Worm (Caenorhabditis elegans): ENCODE results near the gene asps-1.
A peak's percentile ranks its signal among the peaks of the same experiment; 100 is the strongest.

- TF ChIP-seq mab-9 (GFP tag; IDR thresholded peaks at IDR 0.05), result 0 out of 2 replicates have a peak, but pooled peaks have one; percentile 44
- peak; percentile 59 for TF ChIP-seq tbx-2 (tag; optimal IDR thresholded peaks at IDR 0.05)
- no peak for TF ChIP-seq C16A3.4 (tag; optimal IDR thresholded peaks at IDR 0.05)
- TF ChIP-seq sox-4 (tag; optimal IDR thresholded peaks at IDR 0.05), result no peak
- no peak for TF ChIP-seq lin-13 (GFP tag; optimal IDR thresholded peaks at IDR 0.05)
- TF ChIP-seq unc-130 (tag; optimal IDR thresholded peaks at IDR 0.05), result no peak
- no peak for TF ChIP-seq nhr-77 (tag; optimal IDR thresholded peaks at IDR 0.05)
- peak; percentile 53 for TF ChIP-seq zag-1 (tag; optimal IDR thresholded peaks at IDR 0.05)
- no peak for TF ChIP-seq snpc-4 (tag; optimal IDR thresholded peaks at IDR 0.05)
- TF ChIP-seq unc-30 (tag; optimal IDR thresholded peaks at IDR 0.05), result no peak
- TF ChIP-seq ceh-82 (tag; optimal IDR thresholded peaks at IDR 0.05), result peak; percentile 29 to 73 (median 46)
- TF ChIP-seq egl-27 (tag; optimal IDR thresholded peaks at IDR 0.05), result no peak
- TF ChIP-seq elt-3 (tag; optimal IDR thresholded peaks at IDR 0.05), result no peak
Observed at ce11 chrV:10273837-10274236, 43.4 kb downstream of the asps-1 start.
